Worm (Caenorhabditis elegans) whole organism, early embryonic: Measurements from ENCODE around the gene Y39A1A.18.

Experiments used
- B0310.2 ChIP-seq: sonication (generic microtip); optimal IDR thresholded peaks from 2 replicates; lab custom pipeline; 2016; ENCODE audit warnings: mild to moderate bottlenecking, missing genetic modification characterization, missing compliant biosample characterization
- F13C5.2 ChIP-seq: sonication (generic microtip); optimal IDR thresholded peaks from 2 replicates; lab custom pipeline; 2017; ENCODE audit warnings: mild to moderate bottlenecking, missing genetic modification characterization, inconsistent platforms, missing compliant biosample characterization
- aly-1 ChIP-seq: sonication (generic microtip); optimal IDR thresholded peaks from 2 replicates; lab custom pipeline; 2016; ENCODE audit warnings: missing genetic modification characterization, missing compliant biosample characterization
- ama-1 ChIP-seq: fragments of 150-350 bp; optimal IDR thresholded peaks from 2 replicates; lab custom pipeline; 2014
- ceh-13 ChIP-seq: fragments of 200-800 bp; sonication (Bioruptor generic); optimal IDR thresholded peaks from 2 replicates; lab custom pipeline; 2018; ENCODE audit warnings: mild to moderate bottlenecking, missing genetic modification characterization, missing compliant biosample characterization
- ceh-36 ChIP-seq: sonication (generic microtip); optimal IDR thresholded peaks from 2 replicates; lab custom pipeline; 2016; ENCODE audit warnings: missing genetic modification characterization, inconsistent platforms, missing compliant biosample characterization
- ets-7 ChIP-seq: sonication (generic microtip); optimal IDR thresholded peaks from 2 replicates; lab custom pipeline; 2016; ENCODE audit warnings: missing genotype, missing genetic modification characterization, missing compliant biosample characterization
- flt-1 ChIP-seq: fragments of 200-800 bp; sonication (Bioruptor generic); IDR thresholded peaks from 2 replicates; pipeline ENCODE4 v1.3.6; 2022; ENCODE audit warnings: missing genetic modification characterization, missing compliant biosample characterization
- hmbx-1 ChIP-seq: sonication (generic microtip); optimal IDR thresholded peaks from 2 replicates; lab custom pipeline; 2016; ENCODE audit warnings: mild to moderate bottlenecking, missing genetic modification characterization, missing compliant biosample characterization
- hmg-4 ChIP-seq: fragments of 200-800 bp; sonication (Bioruptor generic); optimal IDR thresholded peaks from 2 replicates; lab custom pipeline; 2018; ENCODE audit warnings: mild to moderate bottlenecking, missing genetic modification characterization, missing compliant biosample characterization
- hnd-1 ChIP-seq: sonication (generic microtip); optimal IDR thresholded peaks from 2 replicates; lab custom pipeline; 2016; ENCODE audit warnings: missing genetic modification characterization, missing compliant biosample characterization
- pes-1 ChIP-seq: fragments of 200-800 bp; sonication (Bioruptor generic); IDR thresholded peaks from 2 replicates; pipeline ENCODE4 v1.3.6; 2022; ENCODE audit warnings: missing genetic modification reagents, missing genetic modification characterization, missing compliant biosample characterization
- scrt-1 ChIP-seq: fragments of 200-800 bp; sonication (Bioruptor generic); IDR thresholded peaks from 2 replicates; pipeline ENCODE4 v1.3.6; 2022; ENCODE audit warnings: missing genetic modification characterization, missing compliant biosample characterization
- sea-1 ChIP-seq: fragments of 200-800 bp; sonication (Bioruptor generic); conservative IDR thresholded peaks from 2 replicates; pipeline ENCODE4 v1.3.6; 2022; ENCODE audit warnings: missing genetic modification characterization, missing compliant biosample characterization
- tbx-11 ChIP-seq: fragments of 200-800 bp; sonication (Bioruptor generic); IDR thresholded peaks from 2 replicates; pipeline ENCODE4 v1.3.6; 2022; ENCODE audit warnings: missing genetic modification characterization, missing compliant biosample characterization
- tbx-37 ChIP-seq: fragments of 200-800 bp; sonication (Bioruptor generic); conservative IDR thresholded peaks from 2 replicates; pipeline ENCODE4 v1.3.6; 2022; ENCODE audit warnings: missing genetic modification reagents, missing genetic modification characterization, missing compliant biosample characterization
- tra-4 ChIP-seq: sonication (generic microtip); optimal IDR thresholded peaks from 2 replicates; lab custom pipeline; 2017; ENCODE audit warnings: missing genetic modification characterization, missing compliant biosample characterization

The Y39A1A.18 gene

ce11 chrIII:10694294-10694693, at the start of gene Y39A1A.18, which contains the start of gene fmo-3:
Gene Y39A1A.18, minus strand, starts transcription at chrIII:10694485.
Gene fmo-3, plus strand, starts transcription at chrIII:10694681.
- TF ChIP-seq tbx-37 (GFP tag; lab: Robert Waterston, UW) (no peak), F13C5.2 (tag; lab: Kevin White, UChicago) (no peak), tra-4 (tag; lab: Kevin White, UChicago) (no peak), ceh-13 (GFP tag; lab: Kevin White, UChicago) (no peak), hmg-4 (GFP tag; lab: Kevin White, UChicago) (no peak), aly-1 (tag; lab: Kevin White, UChicago) (no peak)

- no peak for TF ChIP-seq tbx-37 (GFP tag; lab: Robert Waterston, UW)
- no peak for TF ChIP-seq tra-4 (tag; lab: Kevin White, UChicago)
- TF ChIP-seq scrt-1 (GFP tag; lab: Robert Waterston, UW): no peak
- no peak for TF ChIP-seq ama-1
- no peak for TF ChIP-seq pes-1 (GFP tag; lab: Robert Waterston, UW)
- no peak for TF ChIP-seq hmg-4 (GFP tag; lab: Kevin White, UChicago)
- no peak for TF ChIP-seq hmbx-1 (tag; lab: Kevin White, UChicago)
- TF ChIP-seq sea-1: no peak
- no peak for TF ChIP-seq ceh-13 (GFP tag; lab: Kevin White, UChicago)
- TF ChIP-seq B0310.2: no peak
- no peak for TF ChIP-seq ets-7
- TF ChIP-seq tbx-11 (GFP tag; lab: Robert Waterston, UW): no peak
- no peak for TF ChIP-seq F13C5.2 (tag; lab: Kevin White, UChicago)
- no peak for TF ChIP-seq hnd-1 (tag; lab: Kevin White, UChicago)
- no peak for TF ChIP-seq aly-1 (tag; lab: Kevin White, UChicago)
- no peak for TF ChIP-seq ceh-36
These were observed 48.1 kb upstream of the Y39A1A.18 start, which contains the start of the genes tbb-1 and rib-2 for ce11 chrIII:10742382-10742860. Gene tbb-1, minus strand, starts transcription at chrIII:10742432. Gene rib-2, plus strand, starts transcription at chrIII:10742810.

ce11 chrIII:10740518-10740917, 46.2 kb upstream of the Y39A1A.18 start, which contains the start of gene K01G5.8:
Gene K01G5.8, minus strand, starts transcription at chrIII:10740772.
- TF ChIP-seq F13C5.2 (tag; lab: Kevin White, UChicago): no peak
- TF ChIP-seq B0310.2: no peak
- TF ChIP-seq scrt-1 (GFP tag; lab: Robert Waterston, UW): no peak
- TF ChIP-seq flt-1 (GFP tag; lab: Robert Waterston, UW): no peak
- no peak for TF ChIP-seq ama-1
- no peak for TF ChIP-seq ets-7
- TF ChIP-seq hnd-1 (tag; lab: Kevin White, UChicago): no peak
- TF ChIP-seq hmbx-1 (tag; lab: Kevin White, UChicago): no peak
- no peak for TF ChIP-seq sea-1
- no peak for TF ChIP-seq ceh-36
- TF ChIP-seq pes-1 (GFP tag; lab: Robert Waterston, UW): no peak
- no peak for TF ChIP-seq tbx-11 (GFP tag; lab: Robert Waterston, UW)
- no peak for TF ChIP-seq tbx-37 (GFP tag; lab: Robert Waterston, UW)
- TF ChIP-seq tra-4 (tag; lab: Kevin White, UChicago): no peak
- no peak for TF ChIP-seq hmg-4 (GFP tag; lab: Kevin White, UChicago)
- no peak for TF ChIP-seq ceh-13 (GFP tag; lab: Kevin White, UChicago)
- TF ChIP-seq aly-1 (tag; lab: Kevin White, UChicago): no peak

ce11 chrIII:10739902-10740301, 45.6 kb upstream of the Y39A1A.18 start:
- TF ChIP-seq sea-1 (no peak), ama-1 (peak; percentile 73), B0310.2 (peak; percentile 54), pes-1 (GFP tag; lab: Robert Waterston, UW) (no peak; the same call in 1 of the 2 replicates), hnd-1 (tag; lab: Kevin White, UChicago) (no peak), F13C5.2 (tag; lab: Kevin White, UChicago) (peak; percentile 67), flt-1 (GFP tag; lab: Robert Waterston, UW) (no peak)

- TF ChIP-seq pes-1 (GFP tag; lab: Robert Waterston, UW) (no peak), tra-4 (tag; lab: Kevin White, UChicago) (no peak), ceh-13 (GFP tag; lab: Kevin White, UChicago) (no peak), B0310.2 (no peak), ama-1 (no peak), hnd-1 (tag; lab: Kevin White, UChicago) (no peak), flt-1 (GFP tag; lab: Robert Waterston, UW) (no peak)
These were observed 45.2 kb upstream of the Y39A1A.18 start, which contains the start of gene smap-1 for ce11 chrIII:10739455-10739854. Gene smap-1, minus strand, starts transcription at chrIII:10739792.

- TF ChIP-seq flt-1 (GFP tag; lab: Robert Waterston, UW): no peak
- no peak for TF ChIP-seq tbx-37 (GFP tag; lab: Robert Waterston, UW)
- no peak for TF ChIP-seq hnd-1 (tag; lab: Kevin White, UChicago)
- TF ChIP-seq ceh-13 (GFP tag; lab: Kevin White, UChicago): no peak
- no peak for TF ChIP-seq aly-1 (tag; lab: Kevin White, UChicago)
- no peak for TF ChIP-seq hmbx-1 (tag; lab: Kevin White, UChicago)
- no peak for TF ChIP-seq tra-4 (tag; lab: Kevin White, UChicago)
These were observed 43.8 kb upstream of the Y39A1A.18 start for ce11 chrIII:10738081-10738480.

ce11 chrIII:10736322-10736985, 42.2 kb upstream of the Y39A1A.18 start:
- TF ChIP-seq ama-1: no peak
- TF ChIP-seq B0310.2: no peak
- TF ChIP-seq aly-1 (tag; lab: Kevin White, UChicago): no peak
- TF ChIP-seq pes-1 (GFP tag; lab: Robert Waterston, UW): no peak
- no peak for TF ChIP-seq scrt-1 (GFP tag; lab: Robert Waterston, UW)
- no peak for TF ChIP-seq tbx-11 (GFP tag; lab: Robert Waterston, UW)
- TF ChIP-seq tra-4 (tag; lab: Kevin White, UChicago): no peak
- TF ChIP-seq hmg-4 (GFP tag; lab: Kevin White, UChicago): no peak
- no peak for TF ChIP-seq tbx-37 (GFP tag; lab: Robert Waterston, UW)
- TF ChIP-seq hnd-1 (tag; lab: Kevin White, UChicago): no peak
- no peak for TF ChIP-seq ceh-13 (GFP tag; lab: Kevin White, UChicago)
- no peak for TF ChIP-seq hmbx-1 (tag; lab: Kevin White, UChicago)
- no peak for TF ChIP-seq ceh-36
- no peak for TF ChIP-seq F13C5.2 (tag; lab: Kevin White, UChicago)
- TF ChIP-seq ets-7: no peak
- no peak for TF ChIP-seq sea-1
- TF ChIP-seq flt-1 (GFP tag; lab: Robert Waterston, UW): no peak
